Worm (Caenorhabditis elegans): ENCODE measurements around the gene nduf-2.2.

- no peak for TF ChIP-seq unc-42 (tag; optimal IDR thresholded peaks at IDR 0.05)
- no peak for TF ChIP-seq pqm-1 (tag; optimal IDR thresholded peaks at IDR 0.05)
- TF ChIP-seq tbx-7 (tag; optimal IDR thresholded peaks at IDR 0.05): no peak
- TF ChIP-seq lin-11 (tag; optimal IDR thresholded peaks at IDR 0.05): no peak
- TF ChIP-seq dmd-4 (tag; optimal IDR thresholded peaks at IDR 0.05; ENCODE audit: borderline replicate concordance): no peak
- no peak for TF ChIP-seq hlh-30 (tag; optimal IDR thresholded peaks at IDR 0.05; ENCODE audit: insufficient read depth)
- no peak for TF ChIP-seq ceh-9 (tag; optimal IDR thresholded peaks at IDR 0.05)
- no peak for TF ChIP-seq elt-2 (tag; optimal IDR thresholded peaks at IDR 0.05)
Observed at ce11 chrIII:6452278-6452677, 12.7 kb upstream of the nduf-2.2 start, which contains the start of gene set-1.

Measured in whole organism, late embryonic.